Fruit fly (Drosophila melanogaster): ENCODE data around the gene CG9114.

Gene CG9114

dm6 chrX:15297963-15298297 lies 35.0 kb downstream of the CG9114 start:
- TF ChIP-seq CG11617 (GFP tag; optimal IDR thresholded peaks at IDR 0.05) (no peak), cic (GFP tag; optimal IDR thresholded peaks at IDR 0.05) (no peak), CG7045 (GFP tag; optimal IDR thresholded peaks at IDR 0.05) (no peak), cnc (optimal IDR thresholded peaks at IDR 0.05) (no peak), kay (GFP tag; ENCODE audit: borderline replicate concordance) (peak; percentile 21), pad (GFP tag; optimal IDR thresholded peaks at IDR 0.05) (peak; percentile 98), Mnt (GFP tag; optimal IDR thresholded peaks at IDR 0.05) (no peak), tj (GFP tag; optimal IDR thresholded peaks at IDR 0.05) (no peak)

dm6 chrX:15296969-15297816 lies 35.8 kb downstream of the CG9114 start, which contains the start of gene gce:
TSS of gene gce (plus strand) at chrX:15297766.
- TF ChIP-seq Hr96 (GFP tag; optimal IDR thresholded peaks at IDR 0.05) (no peak), CG11617 (GFP tag; optimal IDR thresholded peaks at IDR 0.05) (peak; percentile 13), cnc (optimal IDR thresholded peaks at IDR 0.05) (no peak), CG33017 (tag; optimal IDR thresholded peaks at IDR 0.05) (peak; percentile 43), CG5204 (GFP tag; optimal IDR thresholded peaks at IDR 0.05) (no peak), bab1 (GFP tag; optimal IDR thresholded peaks at IDR 0.05) (no peak), tj (GFP tag; optimal IDR thresholded peaks at IDR 0.05) (no peak), CG12768 (GFP tag; optimal IDR thresholded peaks at IDR 0.05) (peak; percentile 1), CG7101 (tag; optimal IDR thresholded peaks at IDR 0.05) (peak; percentile 46), kay (GFP tag; ENCODE audit: borderline replicate concordance) (no peak), ovo (GFP tag; optimal IDR thresholded peaks at IDR 0.05) (no peak), CG1620 (GFP tag; optimal IDR thresholded peaks at IDR 0.05) (no peak), Clk (GFP tag; optimal IDR thresholded peaks at IDR 0.05) (no peak), toe (GFP tag; optimal IDR thresholded peaks at IDR 0.05) (no peak), CG7045 (GFP tag; optimal IDR thresholded peaks at IDR 0.05) (peak; percentile 35), CG14711 (tag; optimal IDR thresholded peaks at IDR 0.05) (peak; percentile 41)

- no peak for TF ChIP-seq CG7101 (tag; optimal IDR thresholded peaks at IDR 0.05)
Observed at dm6 chrX:15292794-15293193, 40.2 kb downstream of the CG9114 start, which contains the start of gene CG5877. TSS of gene CG5877 (plus strand) at chrX:15293031.
